Worm (Caenorhabditis elegans) whole organism, L4 larva: ENCODE data around the gene DH11.5.

ENCODE experiments used
- F26F4.8 ChIP-seq: fragments of 200-800 bp; sonication (Bioruptor generic); conservative IDR thresholded peaks from 2 replicates; pipeline ENCODE4 v1.3.6; 2022; ENCODE audit warnings: missing genetic modification characterization, missing compliant biosample characterization
- T20F7.1 ChIP-seq: fragments of 200-800 bp; sonication (Bioruptor generic); optimal IDR thresholded peaks from 2 replicates; lab custom pipeline; 2018; ENCODE audit warnings: mild to moderate bottlenecking, missing genetic modification characterization, missing compliant biosample characterization
- ZK546.5 ChIP-seq, 2 experiments: sonication (generic microtip); optimal IDR thresholded peaks; 2 replicates each; lab custom pipeline; 2017; ENCODE audit warnings: missing biosample characterization in 2 of 2, missing genetic modification characterization in 2 of 2
- ama-1 ChIP-seq: fragments of 150-350 bp; optimal IDR thresholded peaks from 2 replicates; lab custom pipeline; 2014; ENCODE audit warnings: inconsistent platforms, mixed read lengths
- ceh-32 ChIP-seq: sonication (generic microtip); optimal IDR thresholded peaks from 2 replicates; lab custom pipeline; 2016; ENCODE audit warnings: mild to moderate bottlenecking, missing genetic modification characterization, missing compliant biosample characterization; ENCODE audit not compliant: poor library complexity
- daf-19 ChIP-seq: fragments of 200-800 bp; sonication (Bioruptor generic); conservative IDR thresholded peaks from 2 replicates; pipeline ENCODE4 v1.3.6; 2022; ENCODE audit warnings: missing genetic modification characterization, missing compliant biosample characterization
- duxl-1 ChIP-seq: sonication (generic microtip); optimal IDR thresholded peaks from 2 replicates; lab custom pipeline; 2016; ENCODE audit warnings: mild to moderate bottlenecking, missing genetic modification characterization, moderate library complexity, missing compliant biosample characterization; ENCODE audit not compliant: poor library complexity
- pha-4 ChIP-seq, 2 experiments: fragments of 150-350 bp in 1 of 2; fragments of 200-800 bp in 1 of 2; sonication (Bioruptor generic) in 1 of 2; IDR thresholded peaks in 1 of 2; optimal IDR thresholded peaks in 1 of 2; 2 replicates each; pipeline versions ENCODE4 v1.3.6 to Lab custom; 2014 to 2022; ENCODE audit warnings: missing genetic modification characterization in 2 of 2, missing genetic modification reagents in 2 of 2, missing biosample characterization in 1 of 2, missing compliant biosample characterization in 1 of 2
- saeg-2 ChIP-seq: fragments of 200-800 bp; sonication (Bioruptor generic); IDR thresholded peaks from 2 replicates; pipeline ENCODE4 v1.3.6; 2022; ENCODE audit warnings: missing genetic modification reagents, missing genetic modification characterization, missing compliant biosample characterization
- set-16 ChIP-seq: fragments of 200-800 bp; sonication (Bioruptor generic); IDR thresholded peaks from 2 replicates; pipeline ENCODE4 v1.3.6; 2022; ENCODE audit warnings: missing genetic modification reagents, missing genetic modification characterization, missing compliant biosample characterization
- unc-130 ChIP-seq: sonication (generic microtip); optimal IDR thresholded peaks from 2 replicates; lab custom pipeline; 2016; ENCODE audit warnings: missing genetic modification reagents, missing genetic modification characterization, missing compliant biosample characterization

DNA sequence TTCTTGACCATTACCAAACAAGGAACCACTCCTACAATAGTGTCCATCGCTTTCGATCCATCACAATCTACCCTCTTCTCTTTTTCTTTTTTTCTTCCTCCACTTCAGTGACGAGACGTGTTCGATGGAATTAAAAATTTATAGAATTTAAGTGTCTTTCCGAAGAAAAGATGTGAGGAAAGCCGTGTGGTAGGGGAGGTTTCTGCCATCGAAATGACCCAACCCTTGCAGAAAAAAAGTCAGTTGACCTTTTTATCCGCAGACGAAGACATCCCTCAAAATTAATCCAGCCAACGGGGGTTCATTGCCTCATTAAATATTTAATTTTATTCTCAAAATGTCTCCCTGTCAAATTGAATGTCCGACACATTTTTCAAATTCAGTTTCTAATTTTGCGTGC lies 20.9 kb upstream of the DH11.5 start:
- TF ChIP-seq daf-19 (no peak), duxl-1 (tag; lab: Kevin White, UChicago) (no peak), F26F4.8 (GFP tag; lab: Robert Waterston, UW) (no peak), pha-4 (GFP tag; IDR thresholded peaks at IDR 0.05; lab: Robert Waterston, UW) (no peak), pha-4 (tag; optimal IDR thresholded peaks at IDR 0.05; lab: Kevin White, UChicago) (no peak), ZK546.5 (tag; optimal IDR thresholded peaks at IDR 0.05; lab: Kevin White, UChicago) (no peak), unc-130 (GFP tag; lab: Kevin White, UChicago) (no peak), ceh-32 (tag; lab: Kevin White, UChicago) (no peak), ama-1 (no peak), T20F7.1 (no peak), set-16 (GFP tag; lab: Robert Waterston, UW) (no peak), saeg-2 (no peak)
